Worm (Caenorhabditis elegans) whole organism, L3 larva: ENCODE data around the gene tbc-3.

Source experiments
- ceh-82 ChIP-seq: fragments of 150-350 bp; optimal IDR thresholded peaks from 2 replicates; lab custom pipeline; 2014; ENCODE audit warnings: missing biosample characterization, missing genetic modification characterization
- lin-39 ChIP-seq: fragments of 150-350 bp; optimal IDR thresholded peaks from 2 replicates; lab custom pipeline; 2018; ENCODE audit warnings: missing biosample characterization, missing genetic modification reagents, missing genetic modification characterization
- mdl-1 ChIP-seq: fragments of 150-350 bp; optimal IDR thresholded peaks from 2 replicates; lab custom pipeline; 2014; ENCODE audit warnings: missing biosample characterization, missing genetic modification characterization
- nfya-1 ChIP-seq: sonication (generic microtip); optimal IDR thresholded peaks from 2 replicates; lab custom pipeline; 2017; ENCODE audit warnings: missing genetic modification characterization, mild to moderate bottlenecking, missing compliant biosample characterization, antibody characterized with exemption, moderate library complexity; ENCODE audit not compliant: insufficient read depth
- nhr-23 ChIP-seq: fragments of 150-350 bp; optimal IDR thresholded peaks from 2 replicates; lab custom pipeline; 2014; ENCODE audit warnings: missing biosample characterization, missing genetic modification reagents, missing genetic modification characterization
- pqm-1 ChIP-seq: fragments of 150-350 bp; optimal IDR thresholded peaks from 2 replicates; lab custom pipeline; 2017; ENCODE audit warnings: missing biosample characterization, missing genetic modification characterization, inconsistent platforms
- ztf-11 ChIP-seq: fragments of 150-350 bp; optimal IDR thresholded peaks from 2 replicates; lab custom pipeline; 2014; ENCODE audit warnings: missing biosample characterization, missing genetic modification characterization

- TF ChIP-seq lin-39 (tag; lab: Kevin White, UChicago) (no peak), ceh-82 (no peak), ztf-11 (tag; lab: Kevin White, UChicago) (no peak), nhr-23 (tag; lab: Kevin White, UChicago) (no peak), nfya-1 (tag; lab: Kevin White, UChicago) (no peak), pqm-1 (tag; lab: Kevin White, UChicago) (no peak), mdl-1 (tag; lab: Kevin White, UChicago) (no peak)
Measured at ce11 chrIV:9920426-9920825, 21.6 kb downstream of the tbc-3 start.
